Fruit fly (Drosophila melanogaster): ENCODE results near the gene CG2889.

- peak; percentile 21 for TF ChIP-seq N (GFP tag; optimal IDR thresholded peaks at IDR 0.05)
- no peak for TF ChIP-seq CG9705 (GFP tag; optimal IDR thresholded peaks at IDR 0.05)
- no peak for TF ChIP-seq sv (GFP tag; optimal IDR thresholded peaks at IDR 0.05)
These were observed 1.0 kb upstream of the CG2889 start for dm6 chrX:10472614-10473248.
